Worm (Caenorhabditis elegans) whole organism, mixed stage, embryonic: Measurements from ENCODE around the gene T24D5.4.

ENCODE experiments used
- bed-3 ChIP-seq: fragments of 200-800 bp; sonication (Bioruptor generic); optimal IDR thresholded peaks from 3 replicates; lab custom pipeline; 2018; ENCODE audit warnings: mild to moderate bottlenecking, missing genetic modification characterization, moderate library complexity, missing compliant biosample characterization
- blmp-1 ChIP-seq: fragments of 150-350 bp; optimal IDR thresholded peaks from 2 replicates; lab custom pipeline; 2014; ENCODE audit warnings: missing biosample characterization, missing genetic modification characterization
- ceh-39 ChIP-seq: fragments of 150-350 bp; optimal IDR thresholded peaks from 2 replicates; lab custom pipeline; 2014; ENCODE audit warnings: missing biosample characterization, missing genetic modification characterization
- ceh-43 ChIP-seq: fragments of 200-800 bp; sonication (Bioruptor generic); optimal IDR thresholded peaks from 2 replicates; lab custom pipeline; 2018; ENCODE audit warnings: mild to moderate bottlenecking, missing genetic modification characterization, moderate library complexity, missing compliant biosample characterization
- ceh-83 ChIP-seq: fragments of 200-800 bp; sonication (Bioruptor generic); optimal IDR thresholded peaks from 2 replicates; lab custom pipeline; 2018; ENCODE audit warnings: mild to moderate bottlenecking, missing genetic modification characterization, missing compliant biosample characterization
- cnd-1 ChIP-seq: fragments of 200-800 bp; sonication (Bioruptor generic); optimal IDR thresholded peaks from 2 replicates; lab custom pipeline; 2018; ENCODE audit warnings: mild to moderate bottlenecking, missing genetic modification characterization, missing compliant biosample characterization
- drap-1 ChIP-seq: fragments of 200-800 bp; sonication (Bioruptor generic); optimal IDR thresholded peaks from 3 replicates; lab custom pipeline; 2018; ENCODE audit warnings: mild to moderate bottlenecking, missing genetic modification characterization, missing compliant biosample characterization
- elt-1 ChIP-seq: sonication (generic microtip); optimal IDR thresholded peaks from 2 replicates; lab custom pipeline; 2017; ENCODE audit warnings: missing genetic modification characterization, mild to moderate bottlenecking, missing compliant biosample characterization, antibody characterized with exemption, moderate library complexity, borderline replicate concordance; ENCODE audit not compliant: insufficient read depth
- flh-1 ChIP-seq: fragments of 200-800 bp; sonication (Bioruptor generic); optimal IDR thresholded peaks from 2 replicates; lab custom pipeline; 2018; ENCODE audit warnings: mild to moderate bottlenecking, missing genetic modification characterization, moderate library complexity, missing compliant biosample characterization
- ham-2 ChIP-seq: fragments of 200-800 bp; sonication (Bioruptor generic); optimal IDR thresholded peaks from 2 replicates; lab custom pipeline; 2018; ENCODE audit warnings: mild to moderate bottlenecking, missing genetic modification characterization, missing compliant biosample characterization
- hlh-1 ChIP-seq: fragments of 150-350 bp; optimal IDR thresholded peaks from 2 replicates; lab custom pipeline; 2014; ENCODE audit warnings: missing biosample characterization, missing genetic modification reagents, missing genetic modification characterization
- lin-13 ChIP-seq: fragments of 150-350 bp; optimal IDR thresholded peaks from 2 replicates; lab custom pipeline; 2014; ENCODE audit warnings: missing biosample characterization, missing genetic modification characterization
- lin-32 ChIP-seq: fragments of 200-800 bp; sonication (Bioruptor generic); optimal IDR thresholded peaks from 2 replicates; lab custom pipeline; 2018; ENCODE audit warnings: mild to moderate bottlenecking, missing genetic modification characterization, missing compliant biosample characterization
- lsy-2 ChIP-seq: fragments of 150-350 bp; optimal IDR thresholded peaks from 2 replicates; lab custom pipeline; 2014; ENCODE audit warnings: missing biosample characterization, missing genetic modification characterization
- mab-5 ChIP-seq: fragments of 150-350 bp; optimal IDR thresholded peaks from 2 replicates; lab custom pipeline; 2014; ENCODE audit warnings: missing biosample characterization, missing genetic modification characterization
- mep-1 ChIP-seq: fragments of 150-350 bp; optimal IDR thresholded peaks from 2 replicates; lab custom pipeline; 2017; ENCODE audit warnings: missing biosample characterization, missing genetic modification reagents, missing genetic modification characterization, inconsistent platforms
- mls-2 ChIP-seq: sonication (generic microtip); optimal IDR thresholded peaks from 2 replicates; lab custom pipeline; 2016; ENCODE audit warnings: mild to moderate bottlenecking, missing genetic modification characterization, moderate library complexity, missing compliant biosample characterization
- nhr-12 ChIP-seq: fragments of 150-350 bp; optimal IDR thresholded peaks from 2 replicates; lab custom pipeline; 2014; ENCODE audit warnings: missing biosample characterization, missing genetic modification characterization
- nhr-2 ChIP-seq: fragments of 150-350 bp; optimal IDR thresholded peaks from 2 replicates; lab custom pipeline; 2014; ENCODE audit warnings: missing biosample characterization, missing genetic modification characterization
- nhr-28 ChIP-seq: fragments of 150-350 bp; optimal IDR thresholded peaks from 2 replicates; lab custom pipeline; 2014; ENCODE audit warnings: missing biosample characterization, missing genetic modification characterization
- nhr-76 ChIP-seq: sonication (generic microtip); optimal IDR thresholded peaks from 2 replicates; lab custom pipeline; 2017; ENCODE audit warnings: missing biosample characterization, missing genetic modification characterization
- pha-4 ChIP-seq: fragments of 150-350 bp; optimal IDR thresholded peaks from 2 replicates; lab custom pipeline; 2018; ENCODE audit warnings: missing biosample characterization, missing genetic modification reagents, missing genetic modification characterization
- sem-2 ChIP-seq: fragments of 200-800 bp; sonication (Bioruptor generic); optimal IDR thresholded peaks from 2 replicates; lab custom pipeline; 2018; ENCODE audit warnings: mild to moderate bottlenecking, missing genetic modification characterization, missing compliant biosample characterization
- snpc-4 ChIP-seq: fragments of 150-350 bp; optimal IDR thresholded peaks from 2 replicates; lab custom pipeline; 2014; ENCODE audit warnings: missing biosample characterization, missing genetic modification characterization
- sptf-1 ChIP-seq: sonication (generic microtip); optimal IDR thresholded peaks from 2 replicates; lab custom pipeline; 2017; ENCODE audit warnings: mild to moderate bottlenecking, missing genetic modification characterization, moderate library complexity, missing compliant biosample characterization
- tbx-8 ChIP-seq: fragments of 200-800 bp; sonication (Bioruptor generic); optimal IDR thresholded peaks from 2 replicates; lab custom pipeline; 2018; ENCODE audit warnings: mild to moderate bottlenecking, missing genetic modification characterization, moderate library complexity, missing compliant biosample characterization
- unc-39 ChIP-seq: fragments of 150-350 bp; optimal IDR thresholded peaks from 2 replicates; lab custom pipeline; 2014; ENCODE audit warnings: missing biosample characterization, missing genetic modification characterization
- unc-62 ChIP-seq: fragments of 150-350 bp; optimal IDR thresholded peaks from 2 replicates; lab custom pipeline; 2014; ENCODE audit warnings: missing biosample characterization, missing genetic modification reagents, missing genetic modification characterization
- zip-8 ChIP-seq: fragments of 150-350 bp; optimal IDR thresholded peaks from 2 replicates; lab custom pipeline; 2014; ENCODE audit warnings: missing biosample characterization, missing genetic modification characterization
- ztf-11 ChIP-seq: fragments of 150-350 bp; optimal IDR thresholded peaks from 2 replicates; lab custom pipeline; 2014; ENCODE audit warnings: missing biosample characterization, missing genetic modification characterization

The T24D5.4 gene

ce11 chrX:12589503-12589902, 7.5 kb upstream of the T24D5.4 start:
- TF ChIP-seq flh-1 (GFP tag; lab: Kevin White, UChicago) (no peak), nhr-2 (tag; lab: Kevin White, UChicago) (no peak), mab-5 (tag; lab: Kevin White, UChicago) (no peak), nhr-28 (tag; lab: Kevin White, UChicago) (no peak), snpc-4 (tag; lab: Kevin White, UChicago) (no peak), hlh-1 (no peak)
- TF ChIP-seq, all 35 proteins: peak for 0

ce11 chrX:12595217-12595616, 1.8 kb upstream of the T24D5.4 start:
- TF ChIP-seq pha-4 (no peak), zip-8 (tag; lab: Kevin White, UChicago) (no peak), nhr-2 (tag; lab: Kevin White, UChicago) (no peak), nhr-76 (tag; lab: Kevin White, UChicago) (no peak), ham-2 (GFP tag; lab: Kevin White, UChicago) (no peak), elt-1 (tag; lab: Kevin White, UChicago) (no peak), snpc-4 (tag; lab: Kevin White, UChicago) (no peak), drap-1 (GFP tag; lab: Kevin White, UChicago) (no peak), mep-1 (tag; lab: Kevin White, UChicago) (no peak), hlh-1 (no peak), mab-5 (tag; lab: Kevin White, UChicago) (no peak), unc-39 (no peak), bed-3 (GFP tag; lab: Kevin White, UChicago) (no peak), unc-62 (GFP tag; lab: Kevin White, UChicago) (no peak), ztf-11 (tag; lab: Kevin White, UChicago) (no peak), ceh-83 (no peak)

- no peak for TF ChIP-seq nhr-12 (tag; lab: Kevin White, UChicago)
- TF ChIP-seq elt-1 (tag; lab: Kevin White, UChicago), result no peak
- TF ChIP-seq nhr-2 (tag; lab: Kevin White, UChicago), result no peak
- no peak for TF ChIP-seq ceh-39 (tag; lab: Kevin White, UChicago)
- TF ChIP-seq tbx-8 (GFP tag; lab: Kevin White, UChicago), result no peak
- TF ChIP-seq drap-1 (GFP tag; lab: Kevin White, UChicago), result no peak
- no peak for TF ChIP-seq lin-32 (GFP tag; lab: Kevin White, UChicago)
- TF ChIP-seq zip-8 (tag; lab: Kevin White, UChicago), result no peak
- no peak for TF ChIP-seq mls-2 (tag; lab: Kevin White, UChicago)
- no peak for TF ChIP-seq bed-3 (GFP tag; lab: Kevin White, UChicago)
- TF ChIP-seq lin-13 (tag; lab: Kevin White, UChicago), result no peak
- TF ChIP-seq hlh-1, result no peak
- no peak for TF ChIP-seq nhr-76 (tag; lab: Kevin White, UChicago)
- TF ChIP-seq flh-1 (GFP tag; lab: Kevin White, UChicago), result no peak
- TF ChIP-seq nhr-28 (tag; lab: Kevin White, UChicago), result no peak
These were observed 1.0 kb upstream of the T24D5.4 start for ce11 chrX:12595954-12596353.

ce11 chrX:12602611-12603010, 5.6 kb downstream of the T24D5.4 start:
- TF ChIP-seq nhr-76 (tag; lab: Kevin White, UChicago), result no peak
- no peak for TF ChIP-seq pha-4
- no peak for TF ChIP-seq ztf-11 (tag; lab: Kevin White, UChicago)
- TF ChIP-seq cnd-1 (tag; lab: Kevin White, UChicago), result no peak
- TF ChIP-seq lin-13 (tag; lab: Kevin White, UChicago), result no peak
- no peak for TF ChIP-seq mep-1 (tag; lab: Kevin White, UChicago)

- TF ChIP-seq blmp-1, result no peak
- no peak for TF ChIP-seq ceh-43 (GFP tag; lab: Kevin White, UChicago)
- no peak for TF ChIP-seq mep-1 (tag; lab: Kevin White, UChicago)
- no peak for TF ChIP-seq ham-2 (GFP tag; lab: Kevin White, UChicago)
- no peak for TF ChIP-seq ztf-11 (tag; lab: Kevin White, UChicago)
- TF ChIP-seq unc-39, result no peak
- TF ChIP-seq sptf-1 (tag; lab: Kevin White, UChicago), result no peak
- no peak for TF ChIP-seq mab-5 (tag; lab: Kevin White, UChicago)
- no peak for TF ChIP-seq tbx-8 (GFP tag; lab: Kevin White, UChicago)
- TF ChIP-seq zip-8 (tag; lab: Kevin White, UChicago), result no peak
- no peak for TF ChIP-seq bed-3 (GFP tag; lab: Kevin White, UChicago)
- no peak for TF ChIP-seq sem-2
- TF ChIP-seq lin-32 (GFP tag; lab: Kevin White, UChicago), result no peak
- no peak for TF ChIP-seq lsy-2 (tag; lab: Kevin White, UChicago)
These were observed 6.5 kb downstream of the T24D5.4 start, which contains the start of the genes T24D5.6 and R09A8.9 for ce11 chrX:12603322-12603984. TSS of gene T24D5.6 (plus strand) at chrX:12603622. TSS of gene R09A8.9 (plus strand) at chrX:12603934.
